Fruit fly (Drosophila melanogaster): Measurements from ENCODE around the gene CG32536.

DNA sequence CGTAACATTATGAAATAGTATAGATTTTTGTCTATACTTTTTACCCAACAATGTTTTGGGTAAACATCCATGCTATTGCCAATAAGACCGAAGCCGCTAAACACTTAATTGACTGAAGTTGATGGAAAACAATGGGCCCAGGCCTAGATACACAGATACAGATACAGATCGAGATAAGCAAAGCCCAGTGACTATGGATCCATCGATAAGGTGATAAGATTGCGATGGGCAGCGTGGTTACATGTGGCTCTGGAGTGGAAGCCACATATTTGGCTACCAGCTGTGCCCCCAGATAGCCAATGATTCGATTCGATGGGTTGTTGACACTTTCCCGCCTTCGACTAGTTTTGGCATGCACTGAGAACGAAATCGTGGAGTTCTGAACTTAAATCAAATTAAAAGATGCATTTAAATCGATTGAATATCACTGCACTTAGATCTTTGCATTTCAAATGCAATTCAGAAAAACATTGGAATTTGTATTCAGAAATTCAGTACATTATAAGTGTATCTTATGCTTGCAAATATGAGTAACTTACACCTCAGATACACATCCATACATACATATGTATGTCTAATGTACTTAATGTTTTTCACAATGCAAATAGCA lies 36.4 kb downstream of the CG32536 start:
- no peak for TF ChIP-seq nmo (GFP tag; optimal IDR thresholded peaks at IDR 0.05)
- no peak for TF ChIP-seq Dp (GFP tag; optimal IDR thresholded peaks at IDR 0.05)
- TF ChIP-seq CG2202 (tag; optimal IDR thresholded peaks at IDR 0.05), result no peak
- no peak for TF ChIP-seq Lhr (GFP tag; optimal IDR thresholded peaks at IDR 0.05)
- no peak for TF ChIP-seq CG18011 (GFP tag; optimal IDR thresholded peaks at IDR 0.05)
- no peak for TF ChIP-seq h (optimal IDR thresholded peaks at IDR 0.05)

Data from whole organism, embryonic.